Fruit fly (Drosophila melanogaster): ENCODE data around the gene Nepl5.

DNA sequence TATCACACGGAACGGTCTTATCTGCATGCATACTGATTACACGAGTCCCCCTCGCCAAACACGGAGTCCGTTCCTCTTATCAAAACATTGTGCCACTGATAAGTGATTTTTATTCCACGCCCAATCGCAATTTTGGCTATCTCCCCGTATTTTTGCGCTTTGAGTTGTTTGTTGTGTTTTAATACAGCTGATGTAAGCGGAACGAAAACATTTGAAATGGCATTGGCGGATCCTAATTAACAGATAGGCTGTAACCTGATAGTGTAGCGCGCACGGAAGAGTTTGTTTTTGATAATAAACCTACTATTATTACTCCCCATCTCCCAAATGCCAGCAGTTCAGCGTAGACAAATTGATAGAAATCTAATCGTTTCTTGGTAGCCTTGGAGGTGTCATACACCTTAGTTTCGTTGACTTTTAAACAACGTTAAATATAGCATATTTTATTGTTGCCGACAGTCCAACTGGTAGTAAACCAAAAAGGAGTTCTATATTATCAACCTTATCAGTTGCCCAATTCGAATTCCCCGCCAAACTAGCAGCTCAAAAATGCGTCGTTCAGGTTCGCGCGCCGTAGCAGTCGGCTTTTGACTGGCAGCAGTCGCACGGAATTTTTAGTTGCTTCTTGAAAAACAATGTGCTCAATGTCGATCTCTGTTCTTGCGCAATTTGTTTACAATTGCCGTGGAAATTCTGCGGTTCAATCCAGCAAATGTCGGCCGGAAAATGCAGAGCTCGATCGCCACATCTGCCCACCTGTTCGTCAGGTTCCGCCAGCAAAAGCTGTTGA, 37.8 kb upstream of the Nepl5 start:
- TF ChIP-seq onecut (GFP tag; IDR thresholded peaks at IDR 0.05): no peak
- TF ChIP-seq CG11093 (GFP tag; IDR thresholded peaks at IDR 0.05): no peak
- TF ChIP-seq BEAF-32 (GFP tag; optimal IDR thresholded peaks at IDR 0.05): peak; percentile 33
- TF ChIP-seq Poxn (GFP tag; IDR thresholded peaks at IDR 0.05): no peak
- TF ChIP-seq CG15514 (GFP tag; optimal IDR thresholded peaks at IDR 0.05): peak; percentile 97
- no peak for TF ChIP-seq vfl (GFP tag; optimal IDR thresholded peaks at IDR 0.05)

Data from whole organism, embryonic.